Fruit fly (Drosophila melanogaster) whole organism, embryonic: Measurements from ENCODE around the gene aralar1.

Experiments
- Awh ChIP-seq: fragments of 200-800 bp; sonication (Bioruptor generic); IDR thresholded peaks from 2 replicates; pipeline ENCODE4, ENCODE4 v1.3.6; 2022; ENCODE audit warnings: missing biosample characterization, missing genetic modification characterization
- Blimp-1 ChIP-seq: fragments of 200-800 bp; sonication (Bioruptor generic); optimal IDR thresholded peaks from 3 replicates; lab custom pipeline; 2018; ENCODE audit warnings: missing biosample characterization, missing genetic modification characterization, mild to moderate bottlenecking, moderate library complexity, missing genetic modification reagents
- CG10366 ChIP-seq: fragments of 200-800 bp; sonication (Bioruptor generic); IDR thresholded peaks from 2 replicates; pipeline ENCODE4 v1.3.6; 2022; ENCODE audit warnings: missing biosample characterization, missing genetic modification characterization
- CG10462 ChIP-seq: fragments of 200-800 bp; sonication (Bioruptor generic); optimal IDR thresholded peaks from 2 replicates; lab custom pipeline; 2016; ENCODE audit warnings: missing biosample characterization, missing genetic modification characterization
- CG11456 ChIP-seq: fragments of 200-800 bp; sonication (Bioruptor generic); IDR thresholded peaks from 3 replicates; pipeline ENCODE4 v1.3.6; 2022; ENCODE audit warnings: missing biosample characterization, missing genetic modification characterization
- CG11696 ChIP-seq: fragments of 200-800 bp; sonication (Bioruptor generic); IDR thresholded peaks from 2 replicates; pipeline ENCODE4 v1.3.6; 2022; ENCODE audit warnings: missing biosample characterization, missing genetic modification characterization
- CG13296 ChIP-seq: fragments of 200-800 bp; sonication (Bioruptor generic); optimal IDR thresholded peaks from 3 replicates; lab custom pipeline; 2018; ENCODE audit warnings: missing biosample characterization, mild to moderate bottlenecking, missing genetic modification characterization
- CG15479 ChIP-seq: fragments of 200-800 bp; sonication (Bioruptor generic); optimal IDR thresholded peaks from 3 replicates; lab custom pipeline; 2019; ENCODE audit warnings: missing biosample characterization, mild to moderate bottlenecking, missing genetic modification characterization, moderate library complexity
- CG17385 ChIP-seq: fragments of 200-800 bp; sonication (Bioruptor generic); optimal IDR thresholded peaks from 3 replicates; lab custom pipeline; 2018; ENCODE audit warnings: missing biosample characterization, mild to moderate bottlenecking, missing genetic modification characterization
- CG2120 ChIP-seq: fragments of 200-800 bp; sonication (Bioruptor generic); optimal IDR thresholded peaks from 3 replicates; lab custom pipeline; 2016; ENCODE audit warnings: missing biosample characterization, missing genetic modification characterization
- CG2129 ChIP-seq: fragments of 200-800 bp; sonication (Bioruptor generic); IDR thresholded peaks from 2 replicates; pipeline ENCODE4 v1.3.6; 2022; ENCODE audit warnings: missing biosample characterization, missing genetic modification characterization; ENCODE audit not compliant: partially characterized antibody
- CG2889 ChIP-seq: fragments of 200-800 bp; sonication (Bioruptor generic); IDR thresholded peaks from 3 replicates; pipeline ENCODE4 v1.3.6; 2022; ENCODE audit warnings: missing biosample characterization, missing genetic modification characterization
- CG30431 ChIP-seq: fragments of 200-800 bp; sonication (Bioruptor generic); optimal IDR thresholded peaks from 2 replicates; lab custom pipeline; 2017; ENCODE audit warnings: missing biosample characterization, missing genetic modification characterization
- CG32532 ChIP-seq: fragments of 200-800 bp; sonication (Bioruptor generic); IDR thresholded peaks from 2 replicates; pipeline ENCODE4 v1.3.6; 2022; ENCODE audit warnings: missing biosample characterization, missing genetic modification characterization
- CG34224 ChIP-seq: fragments of 200-800 bp; sonication (Bioruptor generic); IDR thresholded peaks from 3 replicates; pipeline ENCODE4 v1.3.6; 2022; ENCODE audit warnings: missing biosample characterization, missing genetic modification characterization; ENCODE audit not compliant: partially characterized antibody
- CG4707 ChIP-seq: fragments of 200-800 bp; sonication (Bioruptor generic); optimal IDR thresholded peaks from 2 replicates; lab custom pipeline; 2018; ENCODE audit warnings: missing biosample characterization, mild to moderate bottlenecking, missing genetic modification characterization, moderate library complexity
- CG8089 ChIP-seq: fragments of 200-800 bp; sonication (Bioruptor generic); optimal IDR thresholded peaks from 3 replicates; lab custom pipeline; 2016; ENCODE audit warnings: missing biosample characterization, missing genetic modification characterization
- CG9797 ChIP-seq: fragments of 200-800 bp; sonication (Bioruptor generic); optimal IDR thresholded peaks from 3 replicates; lab custom pipeline; 2018; ENCODE audit warnings: missing biosample characterization, mild to moderate bottlenecking, missing genetic modification characterization
- CoRest ChIP-seq: fragments of 200-800 bp; sonication (Bioruptor generic); optimal IDR thresholded peaks from 3 replicates; lab custom pipeline; 2018; ENCODE audit warnings: missing biosample characterization, mild to moderate bottlenecking, missing genetic modification characterization, moderate library complexity
- CrebB ChIP-seq: fragments of 200-800 bp; sonication (Bioruptor generic); optimal IDR thresholded peaks from 3 replicates; lab custom pipeline; 2018; ENCODE audit warnings: missing biosample characterization, mild to moderate bottlenecking, missing genetic modification characterization
- Dip2 ChIP-seq: fragments of 200-800 bp; sonication (Bioruptor generic); IDR thresholded peaks from 2 replicates; pipeline ENCODE4 v1.3.6; 2022; ENCODE audit warnings: missing biosample characterization, missing genetic modification characterization
- Ets97D ChIP-seq: fragments of 200-800 bp; sonication (Bioruptor generic); optimal IDR thresholded peaks from 3 replicates; lab custom pipeline; 2016; ENCODE audit warnings: missing biosample characterization, missing genetic modification characterization
- Lhr ChIP-seq: fragments of 200-800 bp; sonication (Bioruptor generic); optimal IDR thresholded peaks from 3 replicates; lab custom pipeline; 2017; ENCODE audit warnings: mild to moderate bottlenecking, missing biosample characterization, missing genetic modification reagents, missing genetic modification characterization
- NC2α ChIP-seq: fragments of 200-800 bp; sonication (Bioruptor generic); optimal IDR thresholded peaks from 2 replicates; lab custom pipeline; 2016; ENCODE audit warnings: missing biosample characterization, missing genetic modification characterization
- NfI ChIP-seq: fragments of 200-800 bp; sonication (Bioruptor generic); optimal IDR thresholded peaks from 3 replicates; lab custom pipeline; 2018; ENCODE audit warnings: missing biosample characterization, mild to moderate bottlenecking, missing genetic modification characterization, moderate library complexity
- Optix ChIP-seq: fragments of 200-800 bp; sonication (Bioruptor generic); IDR thresholded peaks from 3 replicates; pipeline ENCODE4 v1.3.6; 2022; ENCODE audit warnings: missing biosample characterization, missing genetic modification characterization
- Ptx1 ChIP-seq: fragments of 200-800 bp; sonication (Bioruptor generic); IDR thresholded peaks from 2 replicates; pipeline ENCODE4 v1.3.6; 2022; ENCODE audit warnings: missing biosample characterization, missing genetic modification characterization
- Side ChIP-seq: fragments of 200-800 bp; sonication (Bioruptor generic); optimal IDR thresholded peaks from 2 replicates; lab custom pipeline; 2016; ENCODE audit warnings: missing biosample characterization, missing genetic modification characterization
- Sry-δ ChIP-seq: fragments of 200-800 bp; sonication (Bioruptor generic); optimal IDR thresholded peaks from 2 replicates; lab custom pipeline; 2016; ENCODE audit warnings: missing biosample characterization, missing genetic modification characterization
- Trl ChIP-seq, 3 experiments: fragments of >200 bp in 2 of 3; fragments of 200-800 bp in 1 of 3; sonication (Bioruptor generic) in 1 of 3; optimal IDR thresholded peaks; 2 replicates in 1 of 3; 3 replicates in 2 of 3; lab custom pipeline; 2016 to 2017; ENCODE audit warnings: missing biosample characterization in 1 of 3, missing genetic modification characterization in 1 of 3
- bbx ChIP-seq: fragments of 200-800 bp; sonication (Bioruptor generic); IDR thresholded peaks from 2 replicates; pipeline ENCODE4 v1.3.6; 2022; ENCODE audit warnings: missing biosample characterization, missing genetic modification characterization; ENCODE audit not compliant: partially characterized antibody
- chinmo ChIP-seq: fragments of 200-800 bp; sonication (Bioruptor generic); IDR thresholded peaks from 4 replicates; pipeline ENCODE4 v1.3.6; 2022; ENCODE audit warnings: missing biosample characterization, missing genetic modification characterization; ENCODE audit not compliant: partially characterized antibody
- ci ChIP-seq: fragments of 200-800 bp; sonication (Bioruptor generic); IDR thresholded peaks from 3 replicates; pipeline ENCODE4 v1.3.6; 2022; ENCODE audit warnings: missing biosample characterization, missing genetic modification characterization
- corto ChIP-seq: fragments of 200-800 bp; sonication (Bioruptor generic); optimal IDR thresholded peaks from 2 replicates; lab custom pipeline; 2016; ENCODE audit warnings: missing biosample characterization, mild to moderate bottlenecking, missing genetic modification characterization, moderate library complexity
- dmrt11E ChIP-seq: fragments of 200-800 bp; sonication (Bioruptor generic); optimal IDR thresholded peaks from 3 replicates; lab custom pipeline; 2018; ENCODE audit warnings: missing biosample characterization, mild to moderate bottlenecking, missing genetic modification characterization, moderate library complexity
- exex ChIP-seq: fragments of 200-800 bp; sonication (Bioruptor generic); optimal IDR thresholded peaks from 4 replicates; lab custom pipeline; 2018; ENCODE audit warnings: missing biosample characterization, mild to moderate bottlenecking, missing genetic modification characterization, moderate library complexity
- gsb-n ChIP-seq: fragments of 200-800 bp; sonication (Bioruptor generic); optimal IDR thresholded peaks from 3 replicates; lab custom pipeline; 2018; ENCODE audit warnings: missing biosample characterization, mild to moderate bottlenecking, missing genetic modification characterization
- jigr1 ChIP-seq: fragments of 200-800 bp; sonication (Bioruptor generic); IDR thresholded peaks from 3 replicates; pipeline ENCODE4 v1.3.6; 2022; ENCODE audit warnings: missing biosample characterization, missing genetic modification characterization
- kah ChIP-seq: fragments of 200-800 bp; sonication (Bioruptor generic); optimal IDR thresholded peaks from 2 replicates; lab custom pipeline; 2018; ENCODE audit warnings: missing biosample characterization, mild to moderate bottlenecking, missing genetic modification characterization
- lab ChIP-seq: fragments of 200-800 bp; sonication (Bioruptor generic); optimal IDR thresholded peaks from 3 replicates; lab custom pipeline; 2017; ENCODE audit warnings: missing biosample characterization, missing genetic modification characterization, mild to moderate bottlenecking, moderate library complexity, missing genetic modification reagents
- lbe ChIP-seq: fragments of 200-800 bp; sonication (Bioruptor generic); optimal IDR thresholded peaks from 2 replicates; lab custom pipeline; 2016; ENCODE audit warnings: missing biosample characterization, mild to moderate bottlenecking, missing genetic modification characterization
- nmo ChIP-seq: fragments of 200-800 bp; sonication (Bioruptor generic); optimal IDR thresholded peaks from 2 replicates; lab custom pipeline; 2018; ENCODE audit warnings: missing biosample characterization, mild to moderate bottlenecking, missing genetic modification characterization, moderate library complexity
- run ChIP-seq: fragments of 200-800 bp; sonication (Bioruptor generic); optimal IDR thresholded peaks from 3 replicates; lab custom pipeline; 2018; ENCODE audit warnings: missing biosample characterization, mild to moderate bottlenecking, missing genetic modification characterization
- sd ChIP-seq: fragments of 200-800 bp; sonication (Bioruptor generic); optimal IDR thresholded peaks from 3 replicates; lab custom pipeline; 2018; ENCODE audit warnings: missing biosample characterization, mild to moderate bottlenecking, missing genetic modification characterization, moderate library complexity
- sna ChIP-seq: fragments of 200-800 bp; sonication (Bioruptor generic); IDR thresholded peaks from 2 replicates; pipeline ENCODE4 v1.3.6; 2022; ENCODE audit warnings: missing biosample characterization, missing genetic modification characterization; ENCODE audit not compliant: partially characterized antibody
- so ChIP-seq: fragments of 200-800 bp; sonication (Bioruptor generic); IDR thresholded peaks from 3 replicates; pipeline ENCODE4 v1.3.6; 2022; ENCODE audit warnings: missing biosample characterization, missing genetic modification characterization
- sr ChIP-seq: fragments of 200-800 bp; sonication (Bioruptor generic); IDR thresholded peaks from 3 replicates; pipeline ENCODE4 v1.3.6; 2022; ENCODE audit warnings: missing biosample characterization, missing genetic modification characterization
- tna ChIP-seq: fragments of 200-800 bp; sonication (Bioruptor generic); IDR thresholded peaks from 2 replicates; pipeline ENCODE4 v1.3.6; 2022; ENCODE audit warnings: missing biosample characterization, missing genetic modification characterization; ENCODE audit not compliant: partially characterized antibody
- tx ChIP-seq: fragments of 200-800 bp; sonication (Bioruptor generic); optimal IDR thresholded peaks from 2 replicates; lab custom pipeline; 2016; ENCODE audit warnings: missing biosample characterization, missing genetic modification characterization

Gene aralar1

DNA sequence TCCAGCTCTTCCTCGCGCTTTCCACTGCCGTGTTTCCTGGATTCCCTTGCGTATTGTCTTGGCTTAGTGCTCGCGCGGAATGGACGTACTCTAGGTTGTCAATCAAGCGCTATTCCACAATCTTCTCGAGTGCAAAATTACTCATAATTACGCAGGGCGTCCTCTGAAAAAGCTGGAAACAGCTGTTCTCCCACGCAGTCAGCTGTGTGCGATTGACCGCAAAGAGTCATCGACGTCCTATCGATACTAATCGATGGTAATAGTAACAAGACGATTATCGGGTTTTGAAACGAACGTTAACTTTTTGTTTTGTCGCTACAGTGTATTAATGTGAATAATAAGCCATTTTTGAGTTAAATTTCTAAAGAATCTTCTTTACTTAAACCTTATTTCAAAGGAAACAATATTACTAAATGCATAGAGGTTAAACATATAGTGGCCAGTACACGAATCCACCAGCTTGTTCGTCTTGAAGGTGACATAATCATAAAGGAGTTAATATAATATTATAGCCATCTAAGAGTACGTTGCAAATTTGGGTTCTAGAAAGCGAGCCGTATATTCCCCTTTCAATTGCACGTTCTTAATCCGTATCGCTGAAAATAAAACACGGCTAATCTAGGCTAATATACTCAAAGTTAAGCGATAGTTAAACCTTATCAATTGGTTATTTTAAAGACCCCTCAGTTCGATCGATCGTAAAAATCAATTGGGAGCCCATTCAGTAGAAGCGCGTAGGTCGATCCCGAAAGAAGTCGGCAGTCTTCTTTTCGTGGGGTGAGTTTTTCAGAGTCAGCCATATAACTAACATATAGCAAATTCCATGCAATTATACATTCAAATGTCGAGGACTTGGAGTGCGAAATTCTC lies 3.6 kb upstream of the aralar1 start, which contains the start of the genes CG2224 and CDase (continued):
- TF ChIP-seq CG32532 = no peak
- TF ChIP-seq ci (GFP tag; lab: Robert Waterston, UW) = no peak
- no peak for TF ChIP-seq NfI (GFP tag; lab: Kevin White, UChicago)
- no peak for TF ChIP-seq CG2120 (GFP tag; lab: Kevin White, UChicago)
- no peak for TF ChIP-seq CG9797 (GFP tag; lab: Kevin White, UChicago)
- no peak for TF ChIP-seq kah (GFP tag; lab: Kevin White, UChicago)
- peak; percentile 3 for TF ChIP-seq CrebB
- no peak for TF ChIP-seq dmrt11E (tag; lab: Kevin White, UChicago)
- no peak for TF ChIP-seq CG11696 (GFP tag; lab: Robert Waterston, UW)
- no peak for TF ChIP-seq CG8089
- TF ChIP-seq Side (GFP tag; lab: Kevin White, UChicago) = no peak
- no peak for TF ChIP-seq CG11456 (GFP tag; lab: Robert Waterston, UW)
- TF ChIP-seq corto (GFP tag; lab: Kevin White, UChicago) = no peak
- no peak for TF ChIP-seq CG10366 (GFP tag; lab: Robert Waterston, UW)
- no peak for TF ChIP-seq CG10462
- TF ChIP-seq CG17385 (GFP tag; lab: Kevin White, UChicago) = no peak
- TF ChIP-seq tna = peak; percentile 91
- no peak for TF ChIP-seq Ets97D (GFP tag; lab: Kevin White, UChicago)
- no peak for TF ChIP-seq tx (GFP tag; lab: Kevin White, UChicago)
- TF ChIP-seq bbx = peak; percentile 94
- no peak for TF ChIP-seq CG15479 (GFP tag; lab: Kevin White, UChicago)
- no peak for TF ChIP-seq Blimp-1 (GFP tag; lab: Kevin White, UChicago)
- no peak for TF ChIP-seq Ptx1 (GFP tag; lab: Robert Waterston, UW)
- no peak for TF ChIP-seq run (tag; lab: Kevin White, UChicago)
- TF ChIP-seq CG4707 = no peak
- no peak for TF ChIP-seq Dip2 (GFP tag; lab: Robert Waterston, UW)

DNA sequence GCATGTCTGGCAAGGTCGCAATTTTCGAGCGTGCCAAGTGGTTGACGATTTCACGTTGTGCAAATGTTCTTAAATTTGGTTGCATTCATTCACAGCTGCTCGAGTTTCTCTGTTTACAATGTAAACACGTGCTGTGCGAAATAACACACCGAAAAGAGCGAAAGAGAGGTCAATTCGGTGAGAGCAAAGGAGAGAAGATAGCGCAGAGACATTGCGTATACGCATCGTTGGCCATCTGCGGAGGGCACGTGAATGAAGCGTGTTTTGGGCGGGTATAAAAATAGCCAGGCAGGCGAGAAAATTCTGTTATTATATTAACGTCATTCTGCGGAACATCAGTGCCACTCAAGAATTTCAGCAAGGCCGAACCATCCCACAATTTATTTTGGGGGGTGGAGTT lies 1.2 kb downstream of the aralar1 start:
- TF ChIP-seq chinmo (0 out of 4 replicates have a peak, but pooled peaks have one; percentile 26), sna (GFP tag; lab: Robert Waterston, UW) (no peak), so (GFP tag; lab: Robert Waterston, UW) (peak; percentile 84; the same call in 2 of the 3 replicates), CG2889 (GFP tag; lab: Robert Waterston, UW) (no peak), Awh (GFP tag; lab: Robert Waterston, UW) (0 out of 2 replicates have a peak, but pooled peaks have one; percentile 31), CG30431 (GFP tag; lab: Kevin White, UChicago) (no peak), CoRest (tag; lab: Kevin White, UChicago) (no peak), sd (tag; lab: Kevin White, UChicago) (peak; percentile 53), lbe (GFP tag; lab: Kevin White, UChicago) (peak; percentile 84), Trl (optimal IDR thresholded peaks at IDR 0.05; lab: Kevin White, UChicago) (peak; percentile 26 to 56), Trl (GFP tag; optimal IDR thresholded peaks at IDR 0.05; lab: Kevin White, UChicago) (no peak), exex (tag; lab: Kevin White, UChicago) (no peak), Lhr (GFP tag; lab: Kevin White, UChicago) (no peak), sr (0 out of 3 replicates have a peak, but pooled peaks have one; percentile 42), lab (GFP tag; lab: Kevin White, UChicago) (peak; percentile 20), Optix (GFP tag; lab: Robert Waterston, UW) (no peak), nmo (GFP tag; lab: Kevin White, UChicago) (no peak), gsb-n (tag; lab: Kevin White, UChicago) (no peak), NC2α (no peak), jigr1 (GFP tag; lab: Robert Waterston, UW) (no peak), CG2129 (GFP tag; lab: Robert Waterston, UW) (no peak), Sry-δ (GFP tag; lab: Kevin White, UChicago) (no peak), CG34224 (GFP tag; lab: Robert Waterston, UW) (0 out of 3 replicates have a peak, but pooled peaks have one; percentile 15), CG13296 (GFP tag; lab: Kevin White, UChicago) (no peak)
